Worm (Caenorhabditis elegans): ENCODE measurements around the gene C44H9.5.

C44H9.5 gene

DNA sequence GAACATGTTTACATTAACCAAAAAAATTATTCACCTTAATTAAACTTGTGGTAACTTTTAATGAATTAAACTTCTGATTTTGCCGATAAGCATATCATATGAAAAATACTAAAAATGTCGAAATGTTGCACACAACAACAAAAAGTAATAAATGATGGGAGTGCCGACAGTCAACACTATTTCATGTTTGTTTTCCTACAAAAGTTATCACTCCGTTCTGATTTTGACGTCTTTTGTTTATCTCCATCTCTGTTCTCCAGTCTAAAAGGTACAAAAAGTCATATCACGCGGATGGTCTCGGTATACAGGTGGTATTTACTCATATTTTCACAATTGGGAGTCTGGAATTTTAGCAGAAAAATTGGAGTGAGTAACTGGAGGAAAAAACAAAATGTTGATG is 34.3 kb downstream of the C44H9.5 start (continued):
- peak; percentile 32 for TF ChIP-seq nhr-77 (tag; optimal IDR thresholded peaks at IDR 0.05)
- TF ChIP-seq Y5F2A.4 (GFP tag; optimal IDR thresholded peaks at IDR 0.05) = no peak
- no peak for TF ChIP-seq lin-38 (GFP tag; IDR thresholded peaks at IDR 0.05)
- no peak for TF ChIP-seq ztf-11 (tag; optimal IDR thresholded peaks at IDR 0.05)
- no peak for TF ChIP-seq hmg-1.1 (GFP tag; IDR thresholded peaks at IDR 0.05)
- no peak for TF ChIP-seq nhr-41 (GFP tag; IDR thresholded peaks at IDR 0.05)
- TF ChIP-seq php-3 (GFP tag; IDR thresholded peaks at IDR 0.05) = peak; percentile 22; the same call in 1 of the 2 replicates
- TF ChIP-seq dve-1 (tag; optimal IDR thresholded peaks at IDR 0.05; ENCODE audit: insufficient read depth) = peak; percentile 52
- TF ChIP-seq lin-13 (GFP tag; optimal IDR thresholded peaks at IDR 0.05) = no peak

ce11 chrV:12814481-12814882 is 35.2 kb downstream of the C44H9.5 start:
- no peak for TF ChIP-seq F10B5.3 (tag; optimal IDR thresholded peaks at IDR 0.05)
- TF ChIP-seq mxl-3 (GFP tag; optimal IDR thresholded peaks at IDR 0.05) = peak; percentile 53
- no peak for TF ChIP-seq aly-2 (tag; optimal IDR thresholded peaks at IDR 0.05)
- peak; percentile 70 for TF ChIP-seq F37D6.2 (tag; optimal IDR thresholded peaks at IDR 0.05)
- TF ChIP-seq spr-1 (tag; optimal IDR thresholded peaks at IDR 0.05) = no peak
- no peak for TF ChIP-seq T20F7.1 (GFP tag; optimal IDR thresholded peaks at IDR 0.05)
- TF ChIP-seq ceh-82 (tag; optimal IDR thresholded peaks at IDR 0.05) = no peak
- peak; percentile 72 for TF ChIP-seq rbr-2 (tag; optimal IDR thresholded peaks at IDR 0.05)
- peak in 1 of 2 experiments; percentile 65 for TF ChIP-seq hif-1 (tag; optimal IDR thresholded peaks at IDR 0.05)
- TF ChIP-seq madf-5 (GFP tag; IDR thresholded peaks at IDR 0.05) = no peak
- TF ChIP-seq daf-19 (GFP tag; conservative IDR thresholded peaks at IDR 0.05) = no peak
- TF ChIP-seq php-3 (GFP tag; IDR thresholded peaks at IDR 0.05) = no peak
- peak; percentile 94 for TF ChIP-seq aha-1 (tag)
- no peak for TF ChIP-seq snpc-4 (tag; optimal IDR thresholded peaks at IDR 0.05)
- TF ChIP-seq ztf-11 (tag; optimal IDR thresholded peaks at IDR 0.05) = no peak
- 0 out of 2 replicates have a peak, but pooled peaks have one; percentile 15 for TF ChIP-seq snpc-1.2 (GFP tag; IDR thresholded peaks at IDR 0.05)
- TF ChIP-seq nhr-41 (GFP tag; IDR thresholded peaks at IDR 0.05) = no peak
- no peak for TF ChIP-seq lin-39 (tag; optimal IDR thresholded peaks at IDR 0.05)
- TF ChIP-seq ces-1 (GFP tag; optimal IDR thresholded peaks at IDR 0.05) = no peak
- no peak for TF ChIP-seq skn-1 (tag; optimal IDR thresholded peaks at IDR 0.05)
- peak; percentile 43 to 88 for TF ChIP-seq mdl-1 (tag; optimal IDR thresholded peaks at IDR 0.05)
- TF ChIP-seq T26A8.4 (GFP tag; IDR thresholded peaks at IDR 0.05) = no peak
- TF ChIP-seq nhr-28 (tag; optimal IDR thresholded peaks at IDR 0.05) = peak; percentile 12
- no peak for TF ChIP-seq nhr-42 (GFP tag; IDR thresholded peaks at IDR 0.05)
- peak; percentile 93 for TF ChIP-seq hlh-30 (tag; optimal IDR thresholded peaks at IDR 0.05; ENCODE audit: insufficient read depth)
- no peak for TF ChIP-seq arid-1 (GFP tag; conservative IDR thresholded peaks at IDR 0.05)
- no peak for TF ChIP-seq daf-8 (GFP tag; IDR thresholded peaks at IDR 0.05)
- no peak for TF ChIP-seq D1046.2 (GFP tag; IDR thresholded peaks at IDR 0.05)
- no peak for TF ChIP-seq dpl-1 (GFP tag; optimal IDR thresholded peaks at IDR 0.05)
- peak; percentile 90 for TF ChIP-seq hlh-11 (tag; optimal IDR thresholded peaks at IDR 0.05)
- peak; percentile 13 for TF ChIP-seq mes-2 (tag; optimal IDR thresholded peaks at IDR 0.05; ENCODE audit: poor library complexity, severe bottlenecking)
- TF ChIP-seq nhr-76 (tag; optimal IDR thresholded peaks at IDR 0.05) = no peak
- no peak for TF ChIP-seq Y5F2A.4 (GFP tag; optimal IDR thresholded peaks at IDR 0.05)
- TF ChIP-seq egl-43 (GFP tag; IDR thresholded peaks at IDR 0.05) = no peak; the same call in 1 of the 2 replicates
- TF ChIP-seq lir-3 (tag; optimal IDR thresholded peaks at IDR 0.05) = no peak
- TF ChIP-seq fos-1 (tag; optimal IDR thresholded peaks at IDR 0.05) = no peak
- no peak for TF ChIP-seq mdt-29 (GFP tag; IDR thresholded peaks at IDR 0.05)
- TF ChIP-seq unc-62 (GFP tag; optimal IDR thresholded peaks at IDR 0.05 in 1 of 2) = peak in 1 of 2 experiments; percentile 98
- no peak for TF ChIP-seq unc-62 (tag; optimal IDR thresholded peaks at IDR 0.05)
- no peak for TF ChIP-seq nhr-77 (tag; optimal IDR thresholded peaks at IDR 0.05)
- no peak for TF ChIP-seq nhr-102 (tag; optimal IDR thresholded peaks at IDR 0.05)
- no peak for TF ChIP-seq ztf-7 (tag; optimal IDR thresholded peaks at IDR 0.05)
- TF ChIP-seq jun-1 (tag; optimal IDR thresholded peaks at IDR 0.05) = no peak
- no peak for TF ChIP-seq tag-97 (GFP tag; IDR thresholded peaks at IDR 0.05)
- peak; percentile 21 for TF ChIP-seq dve-1 (tag; optimal IDR thresholded peaks at IDR 0.05; ENCODE audit: insufficient read depth)
- no peak for TF ChIP-seq lim-7 (GFP tag; IDR thresholded peaks at IDR 0.05)
- no peak for TF ChIP-seq saeg-2 (GFP tag; IDR thresholded peaks at IDR 0.05)
